Worm (Caenorhabditis elegans) whole organism, late embryonic: ENCODE data around the gene dhs-15.

Source experiments
- C08G9.2 ChIP-seq: sonication (generic microtip); optimal IDR thresholded peaks from 2 replicates; lab custom pipeline; 2016; ENCODE audit warnings: mild to moderate bottlenecking, missing genetic modification characterization, moderate library complexity, missing compliant biosample characterization
- C38D4.7 ChIP-seq: fragments of 200-800 bp; sonication (Bioruptor generic); optimal IDR thresholded peaks from 2 replicates; lab custom pipeline; 2018; ENCODE audit warnings: mild to moderate bottlenecking, missing genetic modification characterization, moderate library complexity, missing compliant biosample characterization
- ets-4 ChIP-seq: sonication (generic microtip); optimal IDR thresholded peaks from 2 replicates; lab custom pipeline; 2016; ENCODE audit warnings: missing genetic modification characterization, missing compliant biosample characterization
- lin-11 ChIP-seq: fragments of 200-800 bp; sonication (Bioruptor generic); optimal IDR thresholded peaks from 2 replicates; lab custom pipeline; 2018; ENCODE audit warnings: mild to moderate bottlenecking, missing genetic modification characterization, missing compliant biosample characterization

DNA sequence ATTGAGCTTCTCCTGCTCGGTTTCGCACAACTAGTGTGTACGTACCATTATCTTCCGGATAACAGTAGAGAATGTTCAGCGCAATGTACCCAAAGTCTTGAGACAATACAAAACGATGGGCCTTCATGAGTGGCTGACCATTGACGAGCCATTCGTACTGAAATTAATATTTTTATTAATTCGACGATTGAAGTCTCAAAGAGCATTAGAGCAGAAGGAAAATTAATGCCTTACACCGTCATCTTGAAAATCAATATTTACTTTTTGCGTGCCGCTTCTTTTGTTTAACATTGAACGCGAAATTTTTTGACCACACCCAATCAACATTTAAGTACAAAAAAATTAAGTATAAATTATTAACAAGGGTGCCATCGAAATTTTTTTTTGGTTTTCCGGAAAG, 23.3 kb upstream of the dhs-15 start:
- no peak for TF ChIP-seq lin-11 (tag; lab: Kevin White, UChicago)
- no peak for TF ChIP-seq C38D4.7 (GFP tag; lab: Kevin White, UChicago)
- no peak for TF ChIP-seq ets-4 (tag; lab: Kevin White, UChicago)
- no peak for TF ChIP-seq C08G9.2 (tag; lab: Kevin White, UChicago)
